Fruit fly (Drosophila melanogaster): ENCODE results near the gene CG15878.

The CG15878 gene

DNA sequence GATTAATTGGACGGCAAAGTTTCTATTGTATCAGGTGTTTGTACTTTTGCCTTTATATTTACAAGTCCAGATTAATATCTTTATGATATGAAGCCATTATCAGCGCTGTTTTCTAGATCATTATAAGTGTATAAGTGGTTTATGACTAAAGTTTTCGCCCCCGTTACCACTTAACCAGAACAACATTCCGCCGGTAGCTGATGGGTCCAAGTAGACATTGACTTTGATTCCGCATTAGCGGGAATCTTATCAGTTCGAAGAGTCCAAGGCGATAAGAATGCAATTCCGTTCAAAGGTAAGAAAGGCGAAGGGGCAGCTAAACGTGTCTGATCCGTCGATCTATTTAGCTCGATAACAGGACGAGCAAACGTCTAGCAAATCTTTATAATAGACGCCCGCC, 20.8 kb downstream of the CG15878 start:
- no peak for TF ChIP-seq noc (tag; optimal IDR thresholded peaks at IDR 0.05)

DNA sequence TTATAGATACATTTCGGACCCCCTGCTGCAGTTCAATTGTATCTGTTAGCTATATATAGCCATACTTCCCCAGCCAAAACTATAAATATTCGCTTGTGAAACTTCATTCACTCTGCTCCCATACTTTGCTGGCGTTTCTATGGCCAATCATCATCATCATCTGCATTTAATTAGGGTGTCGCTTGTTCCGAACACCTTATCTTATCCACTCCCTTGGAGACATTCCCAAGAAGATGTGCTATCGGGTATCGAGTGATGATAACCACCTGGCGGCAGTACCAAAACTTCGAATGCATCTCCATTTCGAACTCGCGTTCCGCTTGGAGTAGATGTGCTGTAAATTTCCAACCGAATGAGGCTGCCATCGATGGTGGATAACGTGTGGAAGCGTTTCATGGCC, 26.7 kb downstream of the CG15878 start, which contains the start of gene CG13810:
Gene CG13810, plus strand, starts transcription at position 301 of the 400 bp plus-strand sequence.
- TF ChIP-seq noc (tag; optimal IDR thresholded peaks at IDR 0.05) = no peak

DNA sequence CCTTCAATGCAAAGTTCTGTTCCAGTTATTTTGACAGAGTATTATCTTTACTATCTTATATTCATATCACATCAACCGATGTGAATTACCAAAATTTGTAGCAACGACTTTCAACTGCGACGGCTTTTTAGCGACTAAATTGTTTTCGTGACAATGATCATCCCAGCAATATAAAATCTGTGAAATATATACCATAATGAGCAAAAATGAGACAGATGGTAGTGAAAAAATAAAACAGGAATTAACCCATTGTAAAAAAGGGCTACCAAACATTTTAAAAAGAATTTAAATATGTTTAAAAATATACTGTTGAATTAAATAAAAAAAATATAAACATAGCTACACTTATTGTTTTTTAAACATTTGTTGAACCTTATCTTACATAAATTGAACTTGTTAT, 38.1 kb downstream of the CG15878 start, which contains the start of gene CG15820:
Gene CG15820, minus strand, starts transcription at position 101 of the 400 bp plus-strand sequence.
- no peak for TF ChIP-seq noc (tag; optimal IDR thresholded peaks at IDR 0.05)

dm6 chr3L:2170885-2171526, 41.3 kb downstream of the CG15878 start, which contains the start of gene CG5704:
Gene CG5704 (minus strand): TSS chr3L:2170971.
- TF ChIP-seq noc (tag; optimal IDR thresholded peaks at IDR 0.05) = no peak

DNA sequence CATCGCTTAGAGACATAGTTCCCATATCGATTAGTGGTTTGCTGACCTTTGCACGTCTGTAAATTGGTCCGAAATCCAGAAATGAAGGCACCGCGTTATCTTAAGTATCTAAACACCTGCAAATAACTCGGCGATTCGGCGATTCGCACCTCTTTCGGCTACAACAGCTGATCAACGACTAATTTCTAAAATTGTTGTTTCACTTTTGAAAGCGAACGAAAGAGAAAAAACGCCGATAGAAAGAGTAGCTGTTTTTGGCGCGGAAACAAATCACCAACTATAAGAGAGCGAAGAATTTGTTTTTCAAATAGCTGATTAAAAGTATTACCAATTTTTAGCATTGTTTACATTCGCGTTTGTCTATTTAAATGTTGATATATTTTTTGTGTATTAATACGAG, 43.3 kb downstream of the CG15878 start, which contains the start of gene CG15879:
Gene CG15879, minus strand, starts transcription at position 155 of the 400 bp plus-strand sequence.
- no peak for TF ChIP-seq noc (tag; optimal IDR thresholded peaks at IDR 0.05)

- no peak for TF ChIP-seq noc (tag; optimal IDR thresholded peaks at IDR 0.05)
Measured at dm6 chr3L:2166776-2167175, 45.5 kb downstream of the CG15878 start.

- TF ChIP-seq noc (tag; optimal IDR thresholded peaks at IDR 0.05) = no peak
Measured at dm6 chr3L:2164805-2165204, 47.5 kb downstream of the CG15878 start.

DNA sequence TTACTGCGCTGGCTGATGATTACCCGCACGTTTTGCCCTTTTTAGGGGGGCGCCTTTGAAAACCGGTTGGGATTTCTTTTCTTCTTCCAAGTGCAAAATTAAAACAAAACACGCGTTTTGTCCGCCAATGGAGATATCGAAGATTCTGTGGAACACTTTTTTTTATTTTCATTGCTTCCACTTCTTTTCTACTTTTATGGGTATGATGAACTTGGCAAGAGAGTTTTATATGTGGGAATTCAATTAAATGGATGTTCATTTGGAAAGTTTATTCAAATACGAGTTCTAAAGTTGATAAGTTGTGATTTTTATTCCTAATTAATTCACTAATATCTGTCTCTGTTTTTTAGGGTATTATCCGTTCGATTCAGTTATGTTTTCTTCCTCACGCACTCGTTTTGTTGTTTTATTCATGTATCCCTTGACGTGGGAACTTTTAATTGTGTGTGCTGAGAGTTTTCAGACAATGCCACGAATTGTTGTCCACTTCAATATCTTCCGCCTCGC, 48.2 kb downstream of the CG15878 start:
- no peak for TF ChIP-seq noc (tag; optimal IDR thresholded peaks at IDR 0.05)

- TF ChIP-seq noc (tag; optimal IDR thresholded peaks at IDR 0.05) = no peak
Measured at dm6 chr3L:2163608-2164007, 48.7 kb downstream of the CG15878 start, which contains the start of gene CG15822. Gene CG15822 (minus strand): TSS chr3L:2163863.

- no peak for TF ChIP-seq noc (tag; optimal IDR thresholded peaks at IDR 0.05)
Measured at dm6 chr3L:2162623-2163022, 49.7 kb downstream of the CG15878 start.

DNA sequence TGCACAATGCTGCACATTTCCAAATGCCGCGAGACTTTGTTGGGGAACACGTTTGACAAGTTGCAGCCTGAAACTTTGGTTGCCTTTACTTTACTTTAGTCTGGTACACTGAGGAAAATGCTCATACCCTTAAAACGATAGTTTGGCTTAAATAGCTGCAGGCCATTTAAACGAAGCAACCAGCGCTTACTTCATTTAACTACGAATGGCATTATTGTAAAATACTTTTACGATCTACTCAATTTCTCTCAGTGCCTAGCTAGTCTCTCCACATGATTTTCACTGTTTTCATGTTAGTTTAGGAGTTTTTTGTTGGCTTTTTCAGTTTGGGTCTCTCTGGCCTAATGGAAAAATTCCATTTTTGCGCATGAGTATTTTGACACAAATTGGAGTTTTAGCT, 50.3 kb downstream of the CG15878 start:
- no peak for TF ChIP-seq noc (tag; optimal IDR thresholded peaks at IDR 0.05)

All from whole organism, larva.